Worm (Caenorhabditis elegans) whole organism, L3 larva: ENCODE measurements around the gene W08E12.5.
"Not testable (repeated sequence)": the region's sequence is repeated elsewhere in the genome, so short reads cannot be mapped to it uniquely, and the experiment has no call there.

Experiments used
- R02D3.7 ChIP-seq: fragments of 150-350 bp; optimal IDR thresholded peaks from 2 replicates; lab custom pipeline; 2014; ENCODE audit warnings: missing biosample characterization, missing genetic modification characterization
- ZK546.5 ChIP-seq: sonication (generic microtip); optimal IDR thresholded peaks from 2 replicates; lab custom pipeline; 2017; ENCODE audit warnings: missing biosample characterization, missing genetic modification characterization
- aly-2 ChIP-seq: fragments of 150-350 bp; optimal IDR thresholded peaks from 2 replicates; lab custom pipeline; 2014; ENCODE audit warnings: missing biosample characterization, missing genetic modification characterization
- ama-1 ChIP-seq: fragments of 150-350 bp; optimal IDR thresholded peaks from 2 replicates; lab custom pipeline; 2018
- ceh-16 ChIP-seq: sonication (generic microtip); optimal IDR thresholded peaks from 2 replicates; lab custom pipeline; 2017; ENCODE audit warnings: missing biosample characterization, missing genetic modification characterization
- ceh-28 ChIP-seq: fragments of 150-350 bp; optimal IDR thresholded peaks from 2 replicates; lab custom pipeline; 2014; ENCODE audit warnings: missing biosample characterization, missing genetic modification reagents, missing genetic modification characterization
- ceh-9 ChIP-seq: sonication (generic microtip); optimal IDR thresholded peaks from 2 replicates; lab custom pipeline; 2018; ENCODE audit warnings: missing biosample characterization, missing genetic modification characterization
- egl-27 ChIP-seq: sonication (generic microtip); optimal IDR thresholded peaks from 4 replicates; lab custom pipeline; 2017; ENCODE audit warnings: missing biosample characterization, missing genetic modification reagents, missing genetic modification characterization
- elt-1 ChIP-seq: fragments of 150-350 bp; optimal IDR thresholded peaks from 2 replicates; lab custom pipeline; 2014; ENCODE audit warnings: missing biosample characterization, missing genetic modification characterization
- elt-2 ChIP-seq: sonication (generic microtip); optimal IDR thresholded peaks from 2 replicates; lab custom pipeline; 2016; ENCODE audit warnings: missing genetic modification reagents, mild to moderate bottlenecking, missing genetic modification characterization, missing compliant biosample characterization
- elt-3 ChIP-seq, 3 experiments: fragments of 150-350 bp in 1 of 3; sonication (generic microtip) in 2 of 3; optimal IDR thresholded peaks; 2 replicates in 2 of 3; 4 replicates in 1 of 3; lab custom pipeline; 2014 to 2017; ENCODE audit warnings: missing biosample characterization in 3 of 3, missing genetic modification characterization in 3 of 3
- eor-1 ChIP-seq, 2 experiments: fragments of 150-350 bp; optimal IDR thresholded peaks; 2 replicates each; lab custom pipeline; 2014 to 2018; ENCODE audit warnings: missing biosample characterization in 2 of 2, missing genetic modification characterization in 2 of 2
- fkh-10 ChIP-seq: sonication (generic microtip); optimal IDR thresholded peaks from 2 replicates; lab custom pipeline; 2017; ENCODE audit warnings: missing biosample characterization, missing genetic modification reagents, missing genetic modification characterization
- fos-1 ChIP-seq: fragments of 150-350 bp; optimal IDR thresholded peaks from 2 replicates; lab custom pipeline; 2014; ENCODE audit warnings: missing biosample characterization, missing genetic modification characterization
- hmg-11 ChIP-seq: sonication (generic microtip); optimal IDR thresholded peaks from 2 replicates; lab custom pipeline; 2016; ENCODE audit warnings: missing genetic modification characterization, missing compliant biosample characterization
- jun-1 ChIP-seq: fragments of 150-350 bp; optimal IDR thresholded peaks from 2 replicates; lab custom pipeline; 2014; ENCODE audit warnings: missing biosample characterization, missing genetic modification reagents, missing genetic modification characterization
- lin-15B ChIP-seq: fragments of 150-350 bp; optimal IDR thresholded peaks from 2 replicates; lab custom pipeline; 2014; ENCODE audit warnings: missing biosample characterization, missing genetic modification characterization
- lin-39 ChIP-seq: fragments of 150-350 bp; optimal IDR thresholded peaks from 2 replicates; lab custom pipeline; 2018; ENCODE audit warnings: missing biosample characterization, missing genetic modification reagents, missing genetic modification characterization
- lsy-12 ChIP-seq: sonication (generic microtip); optimal IDR thresholded peaks from 2 replicates; lab custom pipeline; 2016; ENCODE audit warnings: mild to moderate bottlenecking, missing genetic modification characterization, missing compliant biosample characterization
- mdl-1 ChIP-seq: fragments of 150-350 bp; optimal IDR thresholded peaks from 2 replicates; lab custom pipeline; 2014; ENCODE audit warnings: missing biosample characterization, missing genetic modification characterization
- nfya-1 ChIP-seq: sonication (generic microtip); optimal IDR thresholded peaks from 2 replicates; lab custom pipeline; 2017; ENCODE audit warnings: missing genetic modification characterization, mild to moderate bottlenecking, missing compliant biosample characterization, antibody characterized with exemption, moderate library complexity; ENCODE audit not compliant: insufficient read depth
- nhr-11 ChIP-seq: fragments of 150-350 bp; optimal IDR thresholded peaks from 2 replicates; lab custom pipeline; 2014; ENCODE audit warnings: missing biosample characterization, missing genetic modification characterization
- nhr-12 ChIP-seq: fragments of 150-350 bp; optimal IDR thresholded peaks from 2 replicates; lab custom pipeline; 2014; ENCODE audit warnings: missing biosample characterization, missing genetic modification characterization
- nhr-23 ChIP-seq: fragments of 150-350 bp; optimal IDR thresholded peaks from 2 replicates; lab custom pipeline; 2014; ENCODE audit warnings: missing biosample characterization, missing genetic modification reagents, missing genetic modification characterization
- nhr-237 ChIP-seq: fragments of 150-350 bp; optimal IDR thresholded peaks from 2 replicates; lab custom pipeline; 2014; ENCODE audit warnings: missing biosample characterization, missing genetic modification characterization
- nhr-25 ChIP-seq: sonication (generic microtip); optimal IDR thresholded peaks from 2 replicates; lab custom pipeline; 2017; ENCODE audit warnings: missing biosample characterization, missing genetic modification characterization
- nhr-43 ChIP-seq: sonication (generic microtip); optimal IDR thresholded peaks from 2 replicates; lab custom pipeline; 2016; ENCODE audit warnings: mild to moderate bottlenecking, missing genetic modification characterization, missing compliant biosample characterization; ENCODE audit not compliant: poor library complexity, severe bottlenecking
- nhr-67 ChIP-seq: fragments of 150-350 bp; optimal IDR thresholded peaks from 2 replicates; lab custom pipeline; 2014; ENCODE audit warnings: missing biosample characterization, missing genetic modification characterization
- nhr-76 ChIP-seq: fragments of 150-350 bp; sonication (generic microtip); optimal IDR thresholded peaks from 5 replicates; lab custom pipeline; 2014; ENCODE audit warnings: missing biosample characterization, missing genetic modification characterization
- nhr-77 ChIP-seq: fragments of 150-350 bp; optimal IDR thresholded peaks from 2 replicates; lab custom pipeline; 2014; ENCODE audit warnings: missing biosample characterization, missing genetic modification characterization
- pha-4 ChIP-seq: fragments of 150-350 bp; optimal IDR thresholded peaks from 2 replicates; lab custom pipeline; 2014; ENCODE audit warnings: missing biosample characterization, missing genetic modification reagents, missing genetic modification characterization
- sea-2 ChIP-seq: fragments of 150-350 bp; sonication (generic microtip); optimal IDR thresholded peaks from 4 replicates; lab custom pipeline; 2014; ENCODE audit warnings: missing biosample characterization, missing genetic modification reagents, missing genetic modification characterization
- tbx-2 ChIP-seq: sonication (generic microtip); optimal IDR thresholded peaks from 2 replicates; lab custom pipeline; 2016; ENCODE audit warnings: mild to moderate bottlenecking, missing genetic modification characterization, missing compliant biosample characterization
- unc-39 ChIP-seq: sonication (generic microtip); optimal IDR thresholded peaks from 4 replicates; lab custom pipeline; 2017; ENCODE audit warnings: missing biosample characterization, missing genetic modification characterization
- unc-62 ChIP-seq: fragments of 150-350 bp; sonication (generic microtip); optimal IDR thresholded peaks from 4 replicates; lab custom pipeline; 2014; ENCODE audit warnings: missing biosample characterization, missing genetic modification reagents, missing genetic modification characterization
- zag-1 ChIP-seq: fragments of 150-350 bp; optimal IDR thresholded peaks from 2 replicates; lab custom pipeline; 2014; ENCODE audit warnings: missing biosample characterization, missing genetic modification characterization
- ztf-11 ChIP-seq: fragments of 150-350 bp; optimal IDR thresholded peaks from 2 replicates; lab custom pipeline; 2014; ENCODE audit warnings: missing biosample characterization, missing genetic modification characterization

Gene W08E12.5

DNA sequence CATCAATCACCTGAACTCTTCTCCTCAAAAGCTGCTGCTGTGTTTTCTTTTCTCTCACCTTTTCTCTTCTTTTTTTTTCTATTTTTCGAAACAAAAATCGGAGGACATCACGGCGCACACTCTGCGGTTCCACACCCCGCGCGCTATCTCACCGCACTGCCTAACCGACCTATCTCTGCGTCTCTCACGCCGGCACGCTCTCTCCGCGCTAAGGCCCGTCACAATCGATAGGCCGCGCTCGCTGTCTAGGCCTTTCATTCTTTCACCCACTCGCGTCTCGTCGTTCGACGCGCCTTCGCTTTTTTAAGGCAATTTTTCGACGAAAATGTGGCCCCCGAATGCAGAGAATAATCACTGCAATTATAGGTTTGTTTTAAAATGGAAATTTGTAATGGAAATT is 10.7 kb downstream of the W08E12.5 start, which contains the start of gene zip-11:
zip-11 (plus strand) TSS at position 34 of the 400 bp plus-strand sequence.
- TF ChIP-seq nhr-12 (tag; lab: Kevin White, UChicago) (no peak), elt-3 (tag; optimal IDR thresholded peaks at IDR 0.05; lab: Kevin White, UChicago) (no peak), lin-15B (tag; lab: Kevin White, UChicago) (peak; percentile 57), tbx-2 (peak; percentile 25), nhr-25 (peak; percentile 91), jun-1 (tag; lab: Kevin White, UChicago) (no peak), fos-1 (no peak), unc-62 (GFP tag; lab: Kevin White, UChicago) (no peak), nhr-43 (tag; lab: Kevin White, UChicago) (peak; percentile 57), lsy-12 (tag; lab: Kevin White, UChicago) (no peak), R02D3.7 (peak; percentile 30), lin-39 (tag; lab: Kevin White, UChicago) (no peak), elt-2 (tag; lab: Kevin White, UChicago) (no peak), mdl-1 (tag; lab: Kevin White, UChicago) (no peak), sea-2 (GFP tag; lab: Kevin White, UChicago) (no peak), nhr-23 (tag; lab: Kevin White, UChicago) (peak; percentile 41), nfya-1 (tag; lab: Kevin White, UChicago) (peak; percentile 63), pha-4 (tag; lab: Kevin White, UChicago) (peak; percentile 53), egl-27 (no peak), hmg-11 (tag; lab: Kevin White, UChicago) (peak; percentile 59), ceh-28 (tag; lab: Kevin White, UChicago) (peak; percentile 79), nhr-237 (tag; lab: Kevin White, UChicago) (no peak), elt-1 (tag; lab: Kevin White, UChicago) (no peak)

DNA sequence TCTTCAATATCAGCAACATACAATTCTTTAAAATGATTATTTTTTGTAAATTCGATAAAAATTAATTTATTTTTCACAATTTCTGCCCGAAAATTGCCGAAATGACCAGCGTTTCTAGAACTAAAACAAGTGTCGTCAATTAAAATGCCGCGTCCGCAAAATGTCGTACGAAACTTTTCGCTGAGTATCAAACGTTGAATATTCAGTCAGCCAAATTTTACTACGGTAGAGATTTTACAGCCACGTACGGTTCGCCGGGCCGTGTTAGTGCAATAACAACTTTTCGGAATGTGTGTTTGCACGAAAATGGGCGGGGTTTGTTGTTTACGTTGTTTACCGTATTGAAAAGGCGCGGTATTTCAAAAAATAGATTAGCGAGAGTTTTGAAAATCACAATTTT is 12.7 kb downstream of the W08E12.5 start:
- TF ChIP-seq elt-2 (tag; lab: Kevin White, UChicago), result peak; percentile 62
- TF ChIP-seq R02D3.7, result peak; percentile 6
- peak; percentile 40 for TF ChIP-seq nfya-1 (tag; lab: Kevin White, UChicago)
- TF ChIP-seq lsy-12 (tag; lab: Kevin White, UChicago), result peak; percentile 55
- TF ChIP-seq lin-15B (tag; lab: Kevin White, UChicago), result peak; percentile 50
- peak; percentile 31 for TF ChIP-seq nhr-25
- peak; percentile 25 for TF ChIP-seq nhr-23 (tag; lab: Kevin White, UChicago)
- peak; percentile 20 for TF ChIP-seq tbx-2
- TF ChIP-seq nhr-43 (tag; lab: Kevin White, UChicago), result peak; percentile 83

DNA sequence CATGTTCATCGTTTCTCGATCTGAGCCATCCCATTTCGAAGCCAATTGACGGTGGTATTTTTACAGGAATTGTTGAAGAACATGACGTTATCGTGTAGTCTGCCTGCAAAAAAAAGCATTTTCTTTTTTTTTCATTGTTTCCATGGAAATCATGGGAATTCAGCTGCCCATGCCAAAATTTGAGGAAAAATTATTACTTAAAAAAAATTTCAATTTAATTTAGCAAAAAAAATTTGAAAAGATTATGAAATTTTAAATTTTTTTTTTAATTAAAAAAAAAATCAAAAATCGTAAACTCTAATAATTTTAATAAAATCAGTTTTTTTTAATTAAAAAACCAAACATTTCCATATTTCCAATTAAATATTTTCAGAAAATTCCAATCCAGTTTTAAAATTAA is 31.2 kb downstream of the W08E12.5 start, which contains the start of gene F42A6.5:
F42A6.5 (minus strand) TSS at position 101 of the 400 bp plus-strand sequence.
- TF ChIP-seq aly-2, hmg-11, lin-15B (tag; lab: Kevin White, UChicago): not testable (repeated sequence)

DNA sequence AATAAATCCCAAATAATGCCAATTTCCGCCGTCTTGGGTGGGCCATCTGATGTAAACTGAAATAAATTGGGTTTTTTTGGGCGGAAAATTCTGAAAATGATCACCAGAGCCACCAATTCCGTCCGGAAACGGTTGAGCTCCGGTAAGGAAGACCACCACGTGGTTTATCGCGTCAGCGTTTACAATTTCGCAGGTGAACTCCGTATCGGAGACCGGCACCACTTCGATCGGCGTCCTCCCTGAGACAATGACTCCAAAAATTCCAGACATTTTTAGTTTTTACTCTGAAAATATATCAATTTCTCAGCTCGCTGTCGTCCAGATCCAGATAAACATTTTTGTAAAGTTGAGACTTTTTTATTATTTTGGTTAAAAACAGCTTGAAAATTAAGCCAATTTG is 36.0 kb downstream of the W08E12.5 start, which contains the start of gene F42A6.6:
F42A6.6 (minus strand) TSS at position 289 of the 400 bp plus-strand sequence.
- TF ChIP-seq nhr-77 (no peak), nhr-11 (tag; lab: Kevin White, UChicago) (no peak), ZK546.5 (tag; lab: Kevin White, UChicago) (no peak), sea-2 (GFP tag; lab: Kevin White, UChicago) (no peak), ztf-11 (tag; lab: Kevin White, UChicago) (no peak), lsy-12 (tag; lab: Kevin White, UChicago) (peak; percentile 10), nfya-1 (tag; lab: Kevin White, UChicago) (no peak), mdl-1 (tag; lab: Kevin White, UChicago) (no peak), ama-1 (lab: Kevin White, UChicago) (peak; percentile 93), unc-39 (no peak), elt-1 (tag; lab: Kevin White, UChicago) (no peak), zag-1 (tag; lab: Kevin White, UChicago) (no peak), ceh-9 (tag; lab: Kevin White, UChicago) (no peak), nhr-76 (no peak), ceh-16 (tag; lab: Kevin White, UChicago) (no peak), fkh-10 (GFP tag; lab: Kevin White, UChicago) (no peak), elt-2 (tag; lab: Kevin White, UChicago) (peak; percentile 30), nhr-23 (tag; lab: Kevin White, UChicago) (peak; percentile 26), nhr-67 (tag; lab: Kevin White, UChicago) (no peak), nhr-25 (peak; percentile 31), ceh-28 (tag; lab: Kevin White, UChicago) (peak; percentile 10), tbx-2 (no peak), eor-1 (tag; optimal IDR thresholded peaks at IDR 0.05; lab: Kevin White, UChicago) (no peak), jun-1 (tag; lab: Kevin White, UChicago) (no peak), nhr-12 (tag; lab: Kevin White, UChicago) (no peak), aly-2 (tag; lab: Kevin White, UChicago) (peak; percentile 13)
